Worm (Caenorhabditis elegans) whole organism, young adult: ENCODE data around the gene C46C11.3.

ENCODE experiments used
- hmg-20 ChIP-seq: fragments of 200-800 bp; sonication (Bioruptor generic); IDR thresholded peaks from 2 replicates; pipeline ENCODE4 v1.3.6; 2022; ENCODE audit warnings: missing genetic modification reagents, missing genetic modification characterization, missing compliant biosample characterization
- nfyb-1 ChIP-seq: fragments of 200-800 bp; sonication (Bioruptor generic); IDR thresholded peaks from 2 replicates; pipeline ENCODE4 v1.3.6; 2022; ENCODE audit warnings: missing genetic modification reagents, missing genetic modification characterization, missing compliant biosample characterization
- nhr-179 ChIP-seq: sonication (generic microtip); optimal IDR thresholded peaks from 2 replicates; lab custom pipeline; 2016; ENCODE audit warnings: mild to moderate bottlenecking, missing genetic modification characterization, missing compliant biosample characterization
- ztf-26 ChIP-seq: sonication (generic microtip); optimal IDR thresholded peaks from 2 replicates; lab custom pipeline; 2017; ENCODE audit warnings: missing genetic modification characterization, missing compliant biosample characterization

DNA sequence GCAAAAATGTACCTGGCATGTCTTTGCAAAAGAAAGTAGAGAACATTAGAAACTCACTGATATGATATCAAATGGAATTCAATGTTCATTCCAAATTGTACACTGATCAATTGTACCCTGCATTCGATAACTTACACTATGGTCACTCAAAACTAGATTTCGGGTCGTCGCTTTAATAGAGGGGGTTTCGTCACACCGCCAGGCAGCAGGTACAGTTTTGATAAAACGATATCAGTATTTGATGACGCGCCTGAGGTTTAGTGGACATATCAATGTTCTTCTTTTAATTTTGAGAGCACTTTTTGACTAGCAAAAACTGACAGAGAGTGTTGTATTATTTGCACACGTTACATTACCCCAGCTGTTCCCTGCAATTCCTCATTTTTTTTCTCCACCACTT is 14.0 kb downstream of the C46C11.3 start:
- TF ChIP-seq hmg-20 (GFP tag; lab: Robert Waterston, UW) (no peak), nhr-179 (tag; lab: Kevin White, UChicago) (no peak), nfyb-1 (GFP tag; lab: Robert Waterston, UW) (no peak), ztf-26 (tag; lab: Kevin White, UChicago) (no peak)
